Worm (Caenorhabditis elegans): ENCODE data around the gene F11D11.6.

Gene F11D11.6

ce11 chrV:18722510-18723299, 30.2 kb downstream of the F11D11.6 start:
- TF ChIP-seq unc-62 (GFP tag; optimal IDR thresholded peaks at IDR 0.05) = no peak

ce11 chrV:18721873-18722272, 31.1 kb downstream of the F11D11.6 start:
- no peak for TF ChIP-seq unc-62 (GFP tag; optimal IDR thresholded peaks at IDR 0.05)

- no peak for TF ChIP-seq unc-62 (GFP tag; optimal IDR thresholded peaks at IDR 0.05)
Measured at ce11 chrV:18719956-18720489, 32.9 kb downstream of the F11D11.6 start, which contains the start of gene Y17D7C.2. TSS of gene Y17D7C.2 (minus strand) at chrV:18719987.

ce11 chrV:18719412-18719811, 33.5 kb downstream of the F11D11.6 start:
- TF ChIP-seq unc-62 (GFP tag; optimal IDR thresholded peaks at IDR 0.05) = no peak

- TF ChIP-seq unc-62 (GFP tag; optimal IDR thresholded peaks at IDR 0.05) = no peak
Measured at ce11 chrV:18712118-18712517, 40.8 kb downstream of the F11D11.6 start.

ce11 chrV:18711362-18711761, 41.6 kb downstream of the F11D11.6 start:
- TF ChIP-seq unc-62 (GFP tag; optimal IDR thresholded peaks at IDR 0.05) = no peak

- TF ChIP-seq unc-62 (GFP tag; optimal IDR thresholded peaks at IDR 0.05) = no peak
Measured at ce11 chrV:18710045-18710490, 42.9 kb downstream of the F11D11.6 start.

ce11 chrV:18709203-18709860, 43.6 kb downstream of the F11D11.6 start, which contains the start of gene Y17D7C.6:
TSS of gene Y17D7C.6 (plus strand) at chrV:18709810.
- TF ChIP-seq unc-62 (GFP tag; optimal IDR thresholded peaks at IDR 0.05) = no peak

ce11 chrV:18708015-18708414, 44.9 kb downstream of the F11D11.6 start:
- TF ChIP-seq unc-62 (GFP tag; optimal IDR thresholded peaks at IDR 0.05) = no peak

ce11 chrV:18706063-18706620, 46.8 kb downstream of the F11D11.6 start, which contains the start of gene Y17D7C.1:
TSS of gene Y17D7C.1 (plus strand) at chrV:18706570.
- TF ChIP-seq unc-62 (GFP tag; optimal IDR thresholded peaks at IDR 0.05) = no peak

- TF ChIP-seq unc-62 (GFP tag; optimal IDR thresholded peaks at IDR 0.05) = no peak
Measured at ce11 chrV:18705319-18706062, 47.4 kb downstream of the F11D11.6 start.
